Worm (Caenorhabditis elegans): ENCODE measurements around the gene Y48C3A.12.

Gene Y48C3A.12

ce11 chrII:13369231-13369630 is 7.0 kb upstream of the Y48C3A.12 start, which contains the start of gene Y48C3A.20 (continued):
- peak in 1 of 2 experiments; percentile 72 for TF ChIP-seq mdl-1 (tag; optimal IDR thresholded peaks at IDR 0.05)
- no peak for TF ChIP-seq nhr-12 (tag; optimal IDR thresholded peaks at IDR 0.05)
- TF ChIP-seq nhr-77 (tag; optimal IDR thresholded peaks at IDR 0.05): no peak
- TF ChIP-seq nhr-28 (tag; optimal IDR thresholded peaks at IDR 0.05): no peak
- no peak for TF ChIP-seq nhr-237 (tag; optimal IDR thresholded peaks at IDR 0.05)
- TF ChIP-seq grh-1 (GFP tag; IDR thresholded peaks at IDR 0.05): no peak; the same call in 1 of the 2 replicates
- peak; percentile 72; the same call in 1 of the 2 replicates for TF ChIP-seq nhr-19 (GFP tag; conservative IDR thresholded peaks at IDR 0.05)
- TF ChIP-seq alr-1 (tag; optimal IDR thresholded peaks at IDR 0.05; ENCODE audit: borderline replicate concordance): no peak
- peak; percentile 75 for TF ChIP-seq xbp-1 (tag; optimal IDR thresholded peaks at IDR 0.05)
- peak; percentile 67 for TF ChIP-seq isw-1 (GFP tag; IDR thresholded peaks at IDR 0.05)
- TF ChIP-seq F16B12.6 (tag; optimal IDR thresholded peaks at IDR 0.05): peak; percentile 99
- no peak for TF ChIP-seq nhr-76 (tag; optimal IDR thresholded peaks at IDR 0.05)
- peak in 1 of 2 experiments; percentile 13 for TF ChIP-seq ztf-11 (tag; optimal IDR thresholded peaks at IDR 0.05)
- TF ChIP-seq unc-62 (GFP tag; optimal IDR thresholded peaks at IDR 0.05): no peak
- no peak for TF ChIP-seq aly-2 (tag; optimal IDR thresholded peaks at IDR 0.05)
- no peak for TF ChIP-seq Y116A8C.19 (tag; optimal IDR thresholded peaks at IDR 0.05; ENCODE audit: borderline replicate concordance)
- TF ChIP-seq skn-1 (tag; optimal IDR thresholded peaks at IDR 0.05): peak; percentile 77
- no peak for TF ChIP-seq rnt-1 (tag; optimal IDR thresholded peaks at IDR 0.05)
- TF ChIP-seq lir-3 (tag; optimal IDR thresholded peaks at IDR 0.05; ENCODE audit: poor library complexity): no peak
- TF ChIP-seq tbx-2 (tag; optimal IDR thresholded peaks at IDR 0.05): peak; percentile 79
- TF ChIP-seq mep-1 (tag; optimal IDR thresholded peaks at IDR 0.05): peak; percentile 97
- TF ChIP-seq unc-98 (GFP tag; IDR thresholded peaks at IDR 0.05): no peak
- peak; percentile 71 for TF ChIP-seq C04F5.9 (tag; optimal IDR thresholded peaks at IDR 0.05)
- TF ChIP-seq fkh-10 (GFP tag; optimal IDR thresholded peaks at IDR 0.05): no peak
- peak; percentile 83 for TF ChIP-seq snpc-4 (tag; optimal IDR thresholded peaks at IDR 0.05)
- TF ChIP-seq zag-1 (tag; optimal IDR thresholded peaks at IDR 0.05): no peak
- TF ChIP-seq dpl-1 (GFP tag; optimal IDR thresholded peaks at IDR 0.05): peak; percentile 79 to 84 (median 81)
- peak; percentile 77 for TF ChIP-seq unc-130 (tag; optimal IDR thresholded peaks at IDR 0.05)
- peak; percentile 64 for TF ChIP-seq fkh-8 (tag; optimal IDR thresholded peaks at IDR 0.05)
- no peak for TF ChIP-seq ceh-90 (tag; optimal IDR thresholded peaks at IDR 0.05)
- peak; percentile 54 for TF ChIP-seq ceh-88 (GFP tag; IDR thresholded peaks at IDR 0.05)
- peak; percentile 67 for TF ChIP-seq blmp-1 (tag; optimal IDR thresholded peaks at IDR 0.05)
- TF ChIP-seq sup-37 (GFP tag; optimal IDR thresholded peaks at IDR 0.05): peak; percentile 8
- TF ChIP-seq nhr-71 (tag; optimal IDR thresholded peaks at IDR 0.05): no peak
- TF ChIP-seq swsn-7 (tag; optimal IDR thresholded peaks at IDR 0.05): no peak
- peak; percentile 70 for TF ChIP-seq ztf-4 (tag; optimal IDR thresholded peaks at IDR 0.05)
- peak; percentile 74 for TF ChIP-seq nhr-85 (tag)

- TF ChIP-seq hlh-4 (tag; optimal IDR thresholded peaks at IDR 0.05) (no peak), nhr-19 (GFP tag; conservative IDR thresholded peaks at IDR 0.05) (no peak), nhr-11 (tag; optimal IDR thresholded peaks at IDR 0.05) (no peak), egl-13 (tag; optimal IDR thresholded peaks at IDR 0.05) (no peak), pag-3 (tag; optimal IDR thresholded peaks at IDR 0.05; ENCODE audit: borderline replicate concordance, insufficient read depth) (no peak), C16A3.4 (tag; optimal IDR thresholded peaks at IDR 0.05) (no peak), pqm-1 (tag; optimal IDR thresholded peaks at IDR 0.05) (no peak), mab-9 (GFP tag; IDR thresholded peaks at IDR 0.05) (no peak), nhr-84 (tag; optimal IDR thresholded peaks at IDR 0.05) (no peak), nhr-47 (tag; optimal IDR thresholded peaks at IDR 0.05) (no peak), aly-2 (tag; optimal IDR thresholded peaks at IDR 0.05) (no peak), snpc-4 (tag; optimal IDR thresholded peaks at IDR 0.05) (no peak), tlp-1 (tag; optimal IDR thresholded peaks at IDR 0.05) (no peak), ets-5 (GFP tag; IDR thresholded peaks at IDR 0.05) (no peak), skn-1 (tag; optimal IDR thresholded peaks at IDR 0.05) (no peak), isw-1 (GFP tag; IDR thresholded peaks at IDR 0.05) (no peak), hpl-2 (GFP tag; optimal IDR thresholded peaks at IDR 0.05) (no peak)
Observed at ce11 chrII:13383061-13383460, 6.8 kb downstream of the Y48C3A.12 start.
